Fruit fly (Drosophila melanogaster): Measurements from ENCODE around the gene Wdr82.

Gene Wdr82

DNA sequence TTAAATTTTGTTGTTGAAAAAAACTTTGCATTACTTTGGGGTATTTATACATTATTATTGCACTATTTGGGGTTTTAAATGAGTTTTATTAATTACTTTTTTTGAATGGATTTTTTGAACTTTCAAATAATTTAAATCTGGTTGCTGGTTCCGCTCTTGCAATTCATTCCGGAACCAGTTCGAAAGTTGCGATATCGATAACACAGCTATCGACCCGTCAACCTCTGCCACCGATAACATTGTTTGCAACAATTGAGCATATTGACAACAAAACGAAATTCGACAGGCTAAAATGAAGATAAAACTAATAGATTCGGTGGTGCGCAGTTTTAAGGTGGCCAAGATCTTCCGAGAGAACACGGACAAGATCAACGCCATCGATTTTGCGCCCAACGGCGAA, at the start of gene Wdr82 (continued):
- TF ChIP-seq BtbVII (GFP tag; optimal IDR thresholded peaks at IDR 0.05) (no peak), ttk (GFP tag; IDR thresholded peaks at IDR 0.05) (no peak), lola (GFP tag; optimal IDR thresholded peaks at IDR 0.05) (no peak), Jarid2 (GFP tag; optimal IDR thresholded peaks at IDR 0.05) (no peak), CG6689 (GFP tag; IDR thresholded peaks at IDR 0.05) (no peak), CG1233 (GFP tag; optimal IDR thresholded peaks at IDR 0.05) (no peak), CG34224 (GFP tag; IDR thresholded peaks at IDR 0.05; ENCODE audit: partially characterized antibody) (peak; percentile 93), CG9437 (GFP tag; optimal IDR thresholded peaks at IDR 0.05) (no peak), Blimp-1 (GFP tag; optimal IDR thresholded peaks at IDR 0.05) (no peak), Meics (GFP tag; optimal IDR thresholded peaks at IDR 0.05) (no peak), gce (GFP tag; IDR thresholded peaks at IDR 0.05) (no peak), vfl (GFP tag; optimal IDR thresholded peaks at IDR 0.05) (no peak), otp (GFP tag; IDR thresholded peaks at IDR 0.05) (no peak), CG8281 (tag; optimal IDR thresholded peaks at IDR 0.05) (peak; percentile 63), Myb (GFP tag; optimal IDR thresholded peaks at IDR 0.05) (peak; percentile 52), CG11696 (GFP tag; IDR thresholded peaks at IDR 0.05) (no peak), dmrt11E (tag; optimal IDR thresholded peaks at IDR 0.05) (no peak), CG6813 (GFP tag; optimal IDR thresholded peaks at IDR 0.05) (no peak), Oaz (GFP tag; IDR thresholded peaks at IDR 0.05) (no peak), CG1602 (GFP tag; optimal IDR thresholded peaks at IDR 0.05) (no peak), CG10543 (GFP tag; optimal IDR thresholded peaks at IDR 0.05) (no peak), Nf-YC (tag; optimal IDR thresholded peaks at IDR 0.05) (no peak), ash1 (GFP tag; optimal IDR thresholded peaks at IDR 0.05) (no peak), CG14710 (tag; optimal IDR thresholded peaks at IDR 0.05) (peak; percentile 28), CG31441 (GFP tag; IDR thresholded peaks at IDR 0.05) (no peak), bcd (GFP tag; optimal IDR thresholded peaks at IDR 0.05) (no peak), kah (GFP tag; optimal IDR thresholded peaks at IDR 0.05) (no peak), CG31224 (GFP tag; IDR thresholded peaks at IDR 0.05) (no peak), CG12744 (GFP tag; optimal IDR thresholded peaks at IDR 0.05) (no peak), CG33557 (GFP tag; optimal IDR thresholded peaks at IDR 0.05) (no peak), CG11504 (tag; optimal IDR thresholded peaks at IDR 0.05) (peak; percentile 77), CG10147 (GFP tag; optimal IDR thresholded peaks at IDR 0.05) (no peak), CG16779 (GFP tag; IDR thresholded peaks at IDR 0.05) (no peak), Usf (GFP tag; optimal IDR thresholded peaks at IDR 0.05) (no peak), CG6654 (GFP tag; optimal IDR thresholded peaks at IDR 0.05) (no peak), CG7556 (GFP tag; optimal IDR thresholded peaks at IDR 0.05) (no peak), fd102C (GFP tag; optimal IDR thresholded peaks at IDR 0.05) (no peak), corto (GFP tag; optimal IDR thresholded peaks at IDR 0.05) (no peak), CG14050 (GFP tag; IDR thresholded peaks at IDR 0.05) (no peak), Ptx1 (GFP tag; IDR thresholded peaks at IDR 0.05) (no peak), CG8478 (optimal IDR thresholded peaks at IDR 0.05) (no peak), Six4 (GFP tag; optimal IDR thresholded peaks at IDR 0.05) (no peak), tna (GFP tag; IDR thresholded peaks at IDR 0.05; ENCODE audit: partially characterized antibody) (peak; percentile 83), Sin3A (optimal IDR thresholded peaks at IDR 0.05) (peak; percentile 5), CG9876 (GFP tag; optimal IDR thresholded peaks at IDR 0.05) (no peak), Lhr (GFP tag; optimal IDR thresholded peaks at IDR 0.05) (no peak), MESR4 (GFP tag; optimal IDR thresholded peaks at IDR 0.05) (peak; percentile 71), ham (GFP tag; IDR thresholded peaks at IDR 0.05) (no peak), Sox102F (GFP tag; optimal IDR thresholded peaks at IDR 0.05) (no peak), h (optimal IDR thresholded peaks at IDR 0.05) (no peak), schlank (tag; optimal IDR thresholded peaks at IDR 0.05) (no peak), Pdp1 (GFP tag; optimal IDR thresholded peaks at IDR 0.05) (no peak)

Measured in whole organism, embryonic.